Fruit fly (Drosophila melanogaster) whole organism, prepupa: Measurements from ENCODE around the gene Usf.

Experiments used
- CG10631 ChIP-seq: fragments of 200-800 bp; sonication (Bioruptor generic); optimal IDR thresholded peaks from 2 replicates; lab custom pipeline; 2016; ENCODE audit warnings: missing biosample characterization, missing genetic modification characterization
- CG10669 ChIP-seq: fragments of 200-800 bp; sonication (Bioruptor generic); optimal IDR thresholded peaks from 3 replicates; lab custom pipeline; 2018; ENCODE audit warnings: missing biosample characterization, mild to moderate bottlenecking, missing genetic modification characterization, moderate library complexity
- CG11762 ChIP-seq: fragments of 200-800 bp; sonication (Bioruptor generic); optimal IDR thresholded peaks from 3 replicates; lab custom pipeline; 2016; ENCODE audit warnings: missing biosample characterization, missing genetic modification characterization; ENCODE audit not compliant: insufficient read depth
- CG11902 ChIP-seq: fragments of 200-800 bp; sonication (Bioruptor generic); optimal IDR thresholded peaks from 3 replicates; lab custom pipeline; 2016; ENCODE audit warnings: missing biosample characterization, missing genetic modification characterization
- CG15336 ChIP-seq: fragments of 200-800 bp; sonication (Bioruptor generic); IDR thresholded peaks from 2 replicates; pipeline ENCODE4 v1.3.6; 2022; ENCODE audit warnings: missing biosample characterization, missing genetic modification characterization
- CG1621 ChIP-seq: fragments of 200-800 bp; sonication (Bioruptor generic); optimal IDR thresholded peaks from 3 replicates; lab custom pipeline; 2018; ENCODE audit warnings: missing biosample characterization, mild to moderate bottlenecking, missing genetic modification characterization
- CG16779 ChIP-seq: fragments of 200-800 bp; sonication (Bioruptor generic); optimal IDR thresholded peaks from 3 replicates; lab custom pipeline; 2017; ENCODE audit warnings: missing biosample characterization, mild to moderate bottlenecking, missing genetic modification characterization
- CG31627 ChIP-seq: fragments of 200-800 bp; sonication (Bioruptor generic); optimal IDR thresholded peaks from 3 replicates; lab custom pipeline; 2016; ENCODE audit warnings: missing biosample characterization, missing genetic modification characterization
- CG32006 ChIP-seq: fragments of 200-800 bp; sonication (Bioruptor generic); optimal IDR thresholded peaks from 3 replicates; lab custom pipeline; 2017; ENCODE audit warnings: missing biosample characterization, mild to moderate bottlenecking, missing genetic modification characterization
- CG34406 ChIP-seq: fragments of 200-800 bp; sonication (Bioruptor generic); optimal IDR thresholded peaks from 3 replicates; lab custom pipeline; 2016; ENCODE audit warnings: missing biosample characterization, missing genetic modification characterization
- CG3919 ChIP-seq: fragments of 200-800 bp; sonication (Bioruptor generic); optimal IDR thresholded peaks from 3 replicates; lab custom pipeline; 2016; ENCODE audit warnings: missing biosample characterization, missing genetic modification characterization
- CG4318 ChIP-seq: fragments of 200-800 bp; sonication (Bioruptor generic); optimal IDR thresholded peaks from 3 replicates; lab custom pipeline; 2017; ENCODE audit warnings: missing biosample characterization, mild to moderate bottlenecking, missing genetic modification characterization
- CG6163 ChIP-seq: fragments of 200-800 bp; sonication (Bioruptor generic); IDR thresholded peaks from 3 replicates; pipeline ENCODE4 v1.3.6; 2022; ENCODE audit warnings: missing biosample characterization, missing genetic modification characterization
- CG6808 ChIP-seq: fragments of 200-800 bp; sonication (Bioruptor generic); optimal IDR thresholded peaks from 3 replicates; lab custom pipeline; 2017; ENCODE audit warnings: missing biosample characterization, missing genetic modification characterization, mild to moderate bottlenecking, moderate library complexity, missing genetic modification reagents
- CG7368 ChIP-seq: fragments of 200-800 bp; sonication (Bioruptor generic); optimal IDR thresholded peaks from 3 replicates; lab custom pipeline; 2016; ENCODE audit warnings: missing biosample characterization, missing genetic modification characterization
- CG8119 ChIP-seq: fragments of 200-800 bp; sonication (Bioruptor generic); IDR thresholded peaks from 3 replicates; pipeline ENCODE4 v1.3.6; 2022; ENCODE audit warnings: missing biosample characterization, missing genetic modification characterization
- CG9139 ChIP-seq: fragments of 200-800 bp; sonication (Bioruptor generic); optimal IDR thresholded peaks from 3 replicates; lab custom pipeline; 2017; ENCODE audit warnings: missing biosample characterization, mild to moderate bottlenecking, missing genetic modification characterization
- Eip75B ChIP-seq: fragments of 200-800 bp; sonication (Bioruptor generic); optimal IDR thresholded peaks from 3 replicates; lab custom pipeline; 2016; ENCODE audit warnings: missing biosample characterization, missing genetic modification characterization
- Eip78C ChIP-seq: fragments of 200-800 bp; sonication (Bioruptor generic); peaks from one replicate; lab custom pipeline; 2016; ENCODE audit warnings: missing biosample characterization, missing genetic modification characterization
- Ets21C ChIP-seq: fragments of 200-800 bp; sonication (Bioruptor generic); optimal IDR thresholded peaks from 3 replicates; lab custom pipeline; 2016; ENCODE audit warnings: missing biosample characterization, missing genetic modification characterization
- Ets96B ChIP-seq: fragments of 200-800 bp; optimal IDR thresholded peaks from 2 replicates; lab custom pipeline; 2019; ENCODE audit warnings: missing biosample characterization, mild to moderate bottlenecking, missing genetic modification characterization, moderate library complexity
- Gug ChIP-seq: fragments of 200-800 bp; sonication (Bioruptor generic); IDR thresholded peaks from 2 replicates; pipeline ENCODE4 v1.3.6; 2022; ENCODE audit warnings: missing biosample characterization, missing genetic modification characterization
- Hr38 ChIP-seq: sonication (Bioruptor generic); optimal IDR thresholded peaks from 2 replicates; lab custom pipeline; 2016; ENCODE audit warnings: missing biosample characterization, missing genetic modification characterization
- Lpt ChIP-seq: fragments of 200-800 bp; sonication (Bioruptor generic); optimal IDR thresholded peaks from 3 replicates; lab custom pipeline; 2016; ENCODE audit warnings: missing biosample characterization, missing genetic modification characterization
- Met ChIP-seq: fragments of 200-800 bp; sonication (Bioruptor generic); optimal IDR thresholded peaks from 3 replicates; lab custom pipeline; 2016; ENCODE audit warnings: missing biosample characterization, missing genetic modification characterization
- OdsH ChIP-seq: fragments of 200-800 bp; sonication (Bioruptor generic); optimal IDR thresholded peaks from 3 replicates; lab custom pipeline; 2016; ENCODE audit warnings: missing biosample characterization, missing genetic modification characterization
- Sox102F ChIP-seq: fragments of 200-800 bp; sonication (Bioruptor generic); optimal IDR thresholded peaks from 2 replicates; lab custom pipeline; 2016; ENCODE audit warnings: missing biosample characterization, mild to moderate bottlenecking, missing genetic modification characterization
- Sox14 ChIP-seq: fragments of 200-800 bp; sonication (Bioruptor generic); optimal IDR thresholded peaks from 3 replicates; lab custom pipeline; 2016; ENCODE audit warnings: missing biosample characterization, missing genetic modification characterization
- Sox15 ChIP-seq: fragments of 200-800 bp; sonication (Bioruptor generic); optimal IDR thresholded peaks from 3 replicates; lab custom pipeline; 2016; ENCODE audit warnings: missing biosample characterization, missing genetic modification characterization
- achi ChIP-seq: fragments of 200-800 bp; sonication (Bioruptor generic); optimal IDR thresholded peaks from 3 replicates; lab custom pipeline; 2016; ENCODE audit warnings: missing biosample characterization, missing genetic modification characterization
- acj6 ChIP-seq: fragments of 200-800 bp; sonication (Bioruptor generic); optimal IDR thresholded peaks from 3 replicates; lab custom pipeline; 2016; ENCODE audit warnings: missing biosample characterization, missing genetic modification characterization
- cyc ChIP-seq: fragments of 200-800 bp; sonication (Bioruptor generic); optimal IDR thresholded peaks from 3 replicates; lab custom pipeline; 2016; ENCODE audit warnings: missing biosample characterization, missing genetic modification characterization
- dac ChIP-seq: fragments of 200-800 bp; sonication (Bioruptor generic); optimal IDR thresholded peaks from 2 replicates; lab custom pipeline; 2017; ENCODE audit warnings: missing biosample characterization, mild to moderate bottlenecking, missing genetic modification characterization
- eg ChIP-seq: fragments of 200-800 bp; sonication (Bioruptor generic); IDR thresholded peaks from 3 replicates; pipeline ENCODE4 v1.3.6; 2022; ENCODE audit warnings: missing biosample characterization, missing genetic modification characterization
- esn ChIP-seq: fragments of 200-800 bp; sonication (Bioruptor generic); optimal IDR thresholded peaks from 2 replicates; lab custom pipeline; 2016; ENCODE audit warnings: missing biosample characterization, mild to moderate bottlenecking, missing genetic modification characterization, moderate library complexity
- fd59A ChIP-seq: fragments of 200-800 bp; sonication (Bioruptor generic); optimal IDR thresholded peaks from 2 replicates; lab custom pipeline; 2017; ENCODE audit warnings: missing biosample characterization, mild to moderate bottlenecking, missing genetic modification characterization, missing genetic modification reagents
- fd85E ChIP-seq: fragments of 200-800 bp; sonication (Bioruptor generic); optimal IDR thresholded peaks from 3 replicates; lab custom pipeline; 2016; ENCODE audit warnings: missing biosample characterization, missing genetic modification characterization
- fkh ChIP-seq: fragments of 200-800 bp; sonication (Bioruptor generic); optimal IDR thresholded peaks from 3 replicates; lab custom pipeline; 2017; ENCODE audit warnings: missing biosample characterization, mild to moderate bottlenecking, missing genetic modification characterization, moderate library complexity
- lz ChIP-seq: fragments of 200-800 bp; sonication (Bioruptor generic); optimal IDR thresholded peaks from 3 replicates; lab custom pipeline; 2016; ENCODE audit warnings: missing biosample characterization, missing genetic modification characterization
- net ChIP-seq: fragments of 200-800 bp; sonication (Bioruptor generic); optimal IDR thresholded peaks from 3 replicates; lab custom pipeline; 2016; ENCODE audit warnings: missing biosample characterization, missing genetic modification characterization
- salr ChIP-seq, 2 experiments: fragments of 200-800 bp; sonication (Bioruptor generic); optimal IDR thresholded peaks; 3 replicates each; lab custom pipeline; 2016 to 2018; ENCODE audit warnings: missing biosample characterization in 2 of 2, missing genetic modification characterization in 2 of 2, mild to moderate bottlenecking in 1 of 2
- spab ChIP-seq: fragments of 200-800 bp; sonication (Bioruptor generic); optimal IDR thresholded peaks from 2 replicates; lab custom pipeline; 2017; ENCODE audit warnings: missing biosample characterization, mild to moderate bottlenecking, missing genetic modification characterization, missing genetic modification reagents
- ss ChIP-seq, 2 experiments: fragments of 200-800 bp; sonication (Bioruptor generic); optimal IDR thresholded peaks; 2 replicates in 1 of 2; 3 replicates in 1 of 2; lab custom pipeline; 2017 to 2018; ENCODE audit warnings: mild to moderate bottlenecking in 2 of 2, missing biosample characterization in 2 of 2, missing genetic modification characterization in 2 of 2, moderate library complexity in 1 of 2
- svp ChIP-seq: fragments of 200-800 bp; sonication (Bioruptor generic); peaks from one replicate; lab custom pipeline; 2016; ENCODE audit warnings: missing biosample characterization, missing genetic modification characterization
- topi ChIP-seq: fragments of 200-800 bp; sonication (Bioruptor generic); optimal IDR thresholded peaks from 3 replicates; lab custom pipeline; 2016; ENCODE audit warnings: missing biosample characterization, missing genetic modification characterization
- vri ChIP-seq: fragments of 200-800 bp; sonication (Bioruptor generic); optimal IDR thresholded peaks from 3 replicates; lab custom pipeline; 2016; ENCODE audit warnings: missing biosample characterization, mild to moderate bottlenecking, missing genetic modification characterization

Gene Usf

dm6 chrX:4581769-4582168, 33.2 kb upstream of the Usf start:
- no peak for TF ChIP-seq salr (GFP tag; optimal IDR thresholded peaks at IDR 0.05; lab: Kevin White, UChicago)
- TF ChIP-seq Sox15 (GFP tag; lab: Kevin White, UChicago) = no peak
- TF ChIP-seq CG1621 (tag; lab: Kevin White, UChicago) = no peak
- no peak for TF ChIP-seq Hr38
- peak; percentile 29 for TF ChIP-seq CG10631 (GFP tag; lab: Kevin White, UChicago)
- peak; percentile 26 for TF ChIP-seq esn (GFP tag; lab: Kevin White, UChicago)
- TF ChIP-seq CG8119 (GFP tag; lab: Robert Waterston, UW) = 0 out of 3 replicates have a peak, but pooled peaks have one; percentile 18
- TF ChIP-seq Ets96B = no peak
- peak; percentile 58 for TF ChIP-seq Eip78C
- no peak for TF ChIP-seq net
- TF ChIP-seq dac = no peak
- 0 out of 3 replicates have a peak, but pooled peaks have one; percentile 23 for TF ChIP-seq eg (GFP tag; lab: Robert Waterston, UW)
- peak; percentile 4 for TF ChIP-seq OdsH (GFP tag; lab: Kevin White, UChicago)
- TF ChIP-seq CG10669 (GFP tag; lab: Kevin White, UChicago) = no peak
- TF ChIP-seq CG4318 = no peak
- no peak for TF ChIP-seq CG11762
- peak; percentile 23; the same call in 1 of the 2 replicates for TF ChIP-seq CG15336 (GFP tag; lab: Robert Waterston, UW)
- no peak for TF ChIP-seq spab
- no peak for TF ChIP-seq CG16779 (tag; lab: Kevin White, UChicago)
- TF ChIP-seq Met (GFP tag; lab: Kevin White, UChicago) = peak; percentile 36
- no peak for TF ChIP-seq CG9139
- TF ChIP-seq Sox14 = no peak
- no peak for TF ChIP-seq fd85E
- TF ChIP-seq fd59A = no peak
- no peak for TF ChIP-seq ss (GFP tag; optimal IDR thresholded peaks at IDR 0.05; lab: Kevin White, UChicago)
- TF ChIP-seq CG11902 (GFP tag; lab: Kevin White, UChicago) = no peak
- peak; percentile 7 for TF ChIP-seq CG3919 (GFP tag; lab: Kevin White, UChicago)
- TF ChIP-seq lz (GFP tag; lab: Kevin White, UChicago) = peak; percentile 3
- TF ChIP-seq topi (GFP tag; lab: Kevin White, UChicago) = peak; percentile 24
- peak; percentile 14 for TF ChIP-seq achi
- no peak for TF ChIP-seq Ets21C
- TF ChIP-seq cyc (GFP tag; lab: Kevin White, UChicago) = peak; percentile 3
- no peak for TF ChIP-seq CG34406 (GFP tag; lab: Kevin White, UChicago)
- TF ChIP-seq Gug (GFP tag; lab: Robert Waterston, UW) = no peak
- peak; percentile 3 for TF ChIP-seq CG31627 (GFP tag; lab: Kevin White, UChicago)
- TF ChIP-seq Lpt (GFP tag; lab: Kevin White, UChicago) = no peak
- TF ChIP-seq CG6163 = peak; percentile 54; the same call in 1 of the 3 replicates
- TF ChIP-seq svp (GFP tag; lab: Kevin White, UChicago) = peak; percentile 43
- TF ChIP-seq acj6 (GFP tag; lab: Kevin White, UChicago) = no peak
- no peak for TF ChIP-seq CG7368 (GFP tag; lab: Kevin White, UChicago)
- peak; percentile 21 for TF ChIP-seq CG32006
- TF ChIP-seq fkh (GFP tag; lab: Kevin White, UChicago) = no peak
- TF ChIP-seq Sox102F (GFP tag; lab: Kevin White, UChicago) = peak; percentile 24
- TF ChIP-seq CG6808 (GFP tag; lab: Kevin White, UChicago) = no peak

DNA sequence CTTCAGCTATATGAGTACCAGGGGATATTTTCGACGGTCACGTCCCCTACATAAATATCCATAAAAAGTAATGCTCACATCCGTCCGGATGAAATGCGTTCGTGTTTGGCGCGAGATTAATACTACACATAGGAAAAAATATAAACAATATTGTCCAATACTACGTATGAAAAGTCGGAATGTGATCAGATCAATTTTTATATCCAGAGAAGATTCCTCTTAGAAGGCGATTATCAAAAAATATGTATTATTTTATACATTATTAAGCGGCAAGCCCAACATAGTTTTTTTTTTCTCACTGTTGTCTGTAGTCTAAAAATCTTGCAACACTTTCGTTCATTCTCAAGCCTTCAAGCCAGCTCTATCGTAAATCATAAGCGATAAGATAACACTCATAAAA, 25.4 kb upstream of the Usf start:
- TF ChIP-seq Eip75B (GFP tag; lab: Kevin White, UChicago) (no peak), Gug (GFP tag; lab: Robert Waterston, UW) (no peak), dac (no peak), CG6163 (0 out of 3 replicates have a peak, but pooled peaks have one; percentile 42), Eip78C (peak; percentile 32), fd59A (no peak), svp (GFP tag; lab: Kevin White, UChicago) (peak; percentile 53), CG3919 (GFP tag; lab: Kevin White, UChicago) (peak; percentile 7), cyc (GFP tag; lab: Kevin White, UChicago) (no peak), CG11902 (GFP tag; lab: Kevin White, UChicago) (no peak), vri (GFP tag; lab: Kevin White, UChicago) (no peak)
